Worm (Caenorhabditis elegans) whole organism, young adult: Measurements from ENCODE around the gene C48B4.7.

ENCODE experiments used
- B0019.2 ChIP-seq: fragments of 200-800 bp; sonication (Bioruptor generic); conservative IDR thresholded peaks from 2 replicates; pipeline ENCODE4 v1.3.6; 2022; ENCODE audit warnings: missing genetic modification reagents, missing genetic modification characterization, missing compliant biosample characterization
- C17E4.6 ChIP-seq: fragments of 200-800 bp; sonication (Bioruptor generic); IDR thresholded peaks from 2 replicates; pipeline ENCODE4 v1.3.6; 2022; ENCODE audit warnings: missing genetic modification reagents, missing genetic modification characterization, missing compliant biosample characterization
- D2030.7 ChIP-seq: fragments of 200-800 bp; sonication (Bioruptor generic); IDR thresholded peaks from 2 replicates; pipeline ENCODE4 v1.3.6; 2022; ENCODE audit warnings: missing genetic modification reagents, missing genetic modification characterization, missing compliant biosample characterization
- F55B11.4 ChIP-seq: sonication (generic microtip); optimal IDR thresholded peaks from 2 replicates; lab custom pipeline; 2016; ENCODE audit warnings: missing compliant biosample characterization, missing genetic modification characterization, borderline replicate concordance; ENCODE audit not compliant: insufficient read depth
- F57C9.4 ChIP-seq: sonication (generic microtip); optimal IDR thresholded peaks from 2 replicates; lab custom pipeline; 2017; ENCODE audit warnings: mild to moderate bottlenecking, missing genetic modification characterization, missing compliant biosample characterization
- K11D2.4 ChIP-seq: fragments of 200-800 bp; sonication (Bioruptor generic); IDR thresholded peaks from 2 replicates; pipeline ENCODE4 v1.3.6; 2022; ENCODE audit warnings: missing genetic modification reagents, missing genetic modification characterization, missing compliant biosample characterization
- K12H6.12 ChIP-seq: fragments of 200-800 bp; sonication (Bioruptor generic); optimal IDR thresholded peaks from 2 replicates; lab custom pipeline; 2018; ENCODE audit warnings: mild to moderate bottlenecking, missing genetic modification characterization, missing compliant biosample characterization
- Y53G8AR.9 ChIP-seq: fragments of 200-800 bp; sonication (Bioruptor generic); conservative IDR thresholded peaks from 2 replicates; pipeline ENCODE4 v1.3.6; 2022; ENCODE audit warnings: missing genetic modification reagents, missing genetic modification characterization, missing compliant biosample characterization
- Y79H2A.3 ChIP-seq: fragments of 200-800 bp; sonication (Bioruptor generic); conservative IDR thresholded peaks from 2 replicates; pipeline ENCODE4 v1.3.6; 2022; ENCODE audit warnings: missing genetic modification reagents, missing genetic modification characterization, missing compliant biosample characterization
- Y95B8A.8 ChIP-seq: fragments of 200-800 bp; sonication (Bioruptor generic); IDR thresholded peaks from 2 replicates; pipeline ENCODE4 v1.3.6; 2022; ENCODE audit warnings: missing genetic modification reagents, missing genetic modification characterization, missing compliant biosample characterization
- ZK185.1 ChIP-seq: sonication (generic microtip); optimal IDR thresholded peaks from 2 replicates; lab custom pipeline; 2016; ENCODE audit warnings: mild to moderate bottlenecking, missing genetic modification characterization, missing compliant biosample characterization; ENCODE audit not compliant: poor library complexity, severe bottlenecking
- ama-1 ChIP-seq, 3 experiments: fragments of 150-350 bp in 1 of 3; sonication (generic microtip) in 2 of 3; optimal IDR thresholded peaks; 2 replicates each; lab custom pipeline; 2014 to 2018; ENCODE audit warnings: missing biosample characterization in 2 of 3, missing genetic modification characterization in 2 of 3, missing genetic modification reagents in 2 of 3
- aptf-2 ChIP-seq: fragments of 200-800 bp; sonication (Bioruptor generic); conservative IDR thresholded peaks from 2 replicates; pipeline ENCODE4 v1.3.6; 2022; ENCODE audit warnings: missing genetic modification reagents, missing genetic modification characterization, missing compliant biosample characterization
- ccch-3 ChIP-seq: fragments of 200-800 bp; sonication (Bioruptor generic); optimal IDR thresholded peaks from 2 replicates; lab custom pipeline; 2018; ENCODE audit warnings: mild to moderate bottlenecking, missing genetic modification characterization, missing compliant biosample characterization
- ceh-100 ChIP-seq: fragments of 200-800 bp; sonication (Bioruptor generic); IDR thresholded peaks from 2 replicates; pipeline ENCODE4 v1.3.6; 2022; ENCODE audit warnings: missing genetic modification reagents, missing genetic modification characterization, missing compliant biosample characterization
- ceh-40 ChIP-seq: fragments of 200-800 bp; sonication (Bioruptor generic); IDR thresholded peaks from 2 replicates; pipeline ENCODE4 v1.3.6; 2022; ENCODE audit warnings: missing genetic modification characterization, missing compliant biosample characterization
- ceh-58 ChIP-seq: fragments of 200-800 bp; sonication (Bioruptor generic); IDR thresholded peaks from 2 replicates; pipeline ENCODE4 v1.3.6; 2022; ENCODE audit warnings: missing genetic modification characterization, missing compliant biosample characterization
- ceh-79 ChIP-seq: sonication (generic microtip); optimal IDR thresholded peaks from 2 replicates; lab custom pipeline; 2017; ENCODE audit warnings: mild to moderate bottlenecking, missing genetic modification characterization, missing compliant biosample characterization
- chd-7 ChIP-seq: sonication (generic microtip); optimal IDR thresholded peaks from 2 replicates; lab custom pipeline; 2016; ENCODE audit warnings: mild to moderate bottlenecking, missing genetic modification characterization, moderate library complexity, missing compliant biosample characterization
- die-1 ChIP-seq: sonication (generic microtip); optimal IDR thresholded peaks from 2 replicates; lab custom pipeline; 2016; ENCODE audit warnings: missing genotype, mild to moderate bottlenecking, missing genetic modification characterization, missing compliant biosample characterization
- dox-1 ChIP-seq: fragments of 200-800 bp; sonication (Bioruptor generic); IDR thresholded peaks from 2 replicates; pipeline ENCODE4 v1.3.6; 2022; ENCODE audit warnings: missing genetic modification reagents, missing genetic modification characterization, missing compliant biosample characterization
- dpff-1 ChIP-seq: sonication (generic microtip); optimal IDR thresholded peaks from 2 replicates; lab custom pipeline; 2017; ENCODE audit warnings: mild to moderate bottlenecking, missing genetic modification characterization, missing compliant biosample characterization
- egl-44 ChIP-seq: fragments of 200-800 bp; sonication (Bioruptor generic); IDR thresholded peaks from 2 replicates; pipeline ENCODE4 v1.3.6; 2022; ENCODE audit warnings: missing genetic modification reagents, missing genetic modification characterization, missing compliant biosample characterization
- fkh-3 ChIP-seq: sonication (generic microtip); optimal IDR thresholded peaks from 2 replicates; lab custom pipeline; 2016; ENCODE audit warnings: mild to moderate bottlenecking, missing genetic modification characterization, missing compliant biosample characterization
- hmg-20 ChIP-seq: fragments of 200-800 bp; sonication (Bioruptor generic); IDR thresholded peaks from 2 replicates; pipeline ENCODE4 v1.3.6; 2022; ENCODE audit warnings: missing genetic modification reagents, missing genetic modification characterization, missing compliant biosample characterization
- lin-26 ChIP-seq: fragments of 200-800 bp; sonication (Bioruptor generic); IDR thresholded peaks from 2 replicates; pipeline ENCODE4 v1.3.6; 2022; ENCODE audit warnings: missing genetic modification reagents, missing genetic modification characterization, missing compliant biosample characterization
- lin-54 ChIP-seq: fragments of 200-800 bp; sonication (Bioruptor generic); optimal IDR thresholded peaks from 2 replicates; lab custom pipeline; 2018; ENCODE audit warnings: mild to moderate bottlenecking, missing genetic modification characterization, missing compliant biosample characterization
- lsl-1 ChIP-seq: fragments of 200-800 bp; sonication (Bioruptor generic); optimal IDR thresholded peaks from 2 replicates; lab custom pipeline; 2018; ENCODE audit warnings: mild to moderate bottlenecking, missing genetic modification characterization, moderate library complexity, missing compliant biosample characterization
- madf-10 ChIP-seq: sonication (generic microtip); optimal IDR thresholded peaks from 2 replicates; lab custom pipeline; 2016; ENCODE audit warnings: mild to moderate bottlenecking, missing genetic modification characterization, missing compliant biosample characterization
- madf-8 ChIP-seq: fragments of 200-800 bp; sonication (Bioruptor generic); conservative IDR thresholded peaks from 2 replicates; pipeline ENCODE4 v1.3.6; 2022; ENCODE audit warnings: missing genetic modification reagents, missing genetic modification characterization, missing compliant biosample characterization
- mcd-1 ChIP-seq: fragments of 200-800 bp; sonication (Bioruptor generic); IDR thresholded peaks from 2 replicates; pipeline ENCODE4 v1.3.6; 2022; ENCODE audit warnings: missing genetic modification reagents, missing genetic modification characterization, missing compliant biosample characterization
- mes-4 ChIP-seq: sonication (generic microtip); optimal IDR thresholded peaks from 2 replicates; lab custom pipeline; 2016; ENCODE audit warnings: missing genotype, missing genetic modification characterization, missing compliant biosample characterization
- nfya-2 ChIP-seq: fragments of 200-800 bp; sonication (Bioruptor generic); IDR thresholded peaks from 2 replicates; pipeline ENCODE4 v1.3.6; 2022; ENCODE audit warnings: missing genetic modification reagents, missing genetic modification characterization, missing compliant biosample characterization
- nfyb-1 ChIP-seq: fragments of 200-800 bp; sonication (Bioruptor generic); IDR thresholded peaks from 2 replicates; pipeline ENCODE4 v1.3.6; 2022; ENCODE audit warnings: missing genetic modification reagents, missing genetic modification characterization, missing compliant biosample characterization
- nhr-120 ChIP-seq: fragments of 200-800 bp; sonication (Bioruptor generic); IDR thresholded peaks from 2 replicates; pipeline ENCODE4 v1.3.6; 2022; ENCODE audit warnings: missing genetic modification characterization, missing compliant biosample characterization
- nhr-80 ChIP-seq: sonication (generic microtip); optimal IDR thresholded peaks from 2 replicates; lab custom pipeline; 2016; ENCODE audit warnings: missing genetic modification characterization, missing compliant biosample characterization
- nhr-90 ChIP-seq: sonication (generic microtip); optimal IDR thresholded peaks from 2 replicates; lab custom pipeline; 2016; ENCODE audit warnings: missing genotype, mild to moderate bottlenecking, missing genetic modification characterization, missing compliant biosample characterization
- pbrm-1 ChIP-seq: fragments of 200-800 bp; sonication (Bioruptor generic); IDR thresholded peaks from 2 replicates; pipeline ENCODE4 v1.3.6; 2022; ENCODE audit warnings: missing genetic modification reagents, missing genetic modification characterization, missing compliant biosample characterization
- rcor-1 ChIP-seq: fragments of 200-800 bp; sonication (Bioruptor generic); IDR thresholded peaks from 2 replicates; pipeline ENCODE4 v1.3.6; 2022; ENCODE audit warnings: missing genetic modification reagents, missing genetic modification characterization, missing compliant biosample characterization
- repo-1 ChIP-seq: sonication (generic microtip); optimal IDR thresholded peaks from 2 replicates; lab custom pipeline; 2017; ENCODE audit warnings: mild to moderate bottlenecking, missing genetic modification characterization, missing compliant biosample characterization
- sptf-2 ChIP-seq: fragments of 200-800 bp; sonication (Bioruptor generic); optimal IDR thresholded peaks from 2 replicates; lab custom pipeline; 2018; ENCODE audit warnings: mild to moderate bottlenecking, missing genetic modification characterization, missing compliant biosample characterization
- tbp1 ChIP-seq: fragments of 200-800 bp; sonication (Bioruptor generic); optimal IDR thresholded peaks from 2 replicates; lab custom pipeline; 2018; ENCODE audit warnings: mild to moderate bottlenecking, missing genetic modification characterization, missing compliant biosample characterization
- unc-130 ChIP-seq: sonication (generic microtip); optimal IDR thresholded peaks from 2 replicates; lab custom pipeline; 2016; ENCODE audit warnings: missing genetic modification reagents, missing genetic modification characterization, missing compliant biosample characterization
- zfh-2 ChIP-seq: fragments of 200-800 bp; sonication (Bioruptor generic); conservative IDR thresholded peaks from 2 replicates; pipeline ENCODE4 v1.3.6; 2022; ENCODE audit warnings: missing genetic modification reagents, missing genetic modification characterization, missing compliant biosample characterization
- ztf-22 ChIP-seq: fragments of 200-800 bp; sonication (Bioruptor generic); optimal IDR thresholded peaks from 2 replicates; lab custom pipeline; 2018; ENCODE audit warnings: mild to moderate bottlenecking, missing genetic modification characterization, moderate library complexity, missing compliant biosample characterization
- ztf-26 ChIP-seq: sonication (generic microtip); optimal IDR thresholded peaks from 2 replicates; lab custom pipeline; 2017; ENCODE audit warnings: missing genetic modification characterization, missing compliant biosample characterization
- ztf-28 ChIP-seq: fragments of 200-800 bp; sonication (Bioruptor generic); IDR thresholded peaks from 2 replicates; pipeline ENCODE4 v1.3.6; 2022; ENCODE audit warnings: missing genetic modification reagents, missing genetic modification characterization, missing compliant biosample characterization
- ztf-3 ChIP-seq: fragments of 200-800 bp; sonication (Bioruptor generic); optimal IDR thresholded peaks from 2 replicates; lab custom pipeline; 2018; ENCODE audit warnings: mild to moderate bottlenecking, missing genetic modification characterization, missing compliant biosample characterization

The C48B4.7 gene

ce11 chrIII:9521410-9522090, 37.7 kb downstream of the C48B4.7 start, which contains the start of the genes clu-1 and prp-40 (continued):
- TF ChIP-seq madf-8 (peak; percentile 45), ztf-22 (no peak), F57C9.4 (tag; lab: Kevin White, UChicago) (no peak), ceh-40 (GFP tag; lab: Robert Waterston, UW) (no peak), ceh-79 (no peak), ztf-28 (GFP tag; lab: Robert Waterston, UW) (no peak), madf-10 (tag; lab: Kevin White, UChicago) (peak; percentile 23), ceh-100 (GFP tag; lab: Robert Waterston, UW) (peak; percentile 77), repo-1 (tag; lab: Kevin White, UChicago) (peak; percentile 44), unc-130 (GFP tag; lab: Kevin White, UChicago) (peak; percentile 39), chd-7 (no peak), K12H6.12 (tag; lab: Kevin White, UChicago) (peak; percentile 70), Y95B8A.8 (GFP tag; lab: Robert Waterston, UW) (no peak), pbrm-1 (peak; percentile 87), fkh-3 (tag; lab: Kevin White, UChicago) (no peak), mes-4 (tag; lab: Kevin White, UChicago) (no peak), ceh-58 (GFP tag; lab: Robert Waterston, UW) (no peak), hmg-20 (GFP tag; lab: Robert Waterston, UW) (peak; percentile 64; the same call in 1 of the 2 replicates), rcor-1 (peak; percentile 70), B0019.2 (GFP tag; lab: Robert Waterston, UW) (0 out of 2 replicates have a peak, but pooled peaks have one; percentile 33), D2030.7 (GFP tag; lab: Robert Waterston, UW) (peak; percentile 79), mcd-1 (GFP tag; lab: Robert Waterston, UW) (peak; percentile 95), ccch-3 (GFP tag; lab: Kevin White, UChicago) (no peak), die-1 (no peak), nhr-80 (tag; lab: Kevin White, UChicago) (peak; percentile 76), ztf-3 (GFP tag; lab: Kevin White, UChicago) (no peak), nhr-120 (no peak), lsl-1 (GFP tag; lab: Kevin White, UChicago) (peak; percentile 72), aptf-2 (no peak), nfyb-1 (peak; percentile 88), F55B11.4 (tag; lab: Kevin White, UChicago) (no peak), C17E4.6 (GFP tag; lab: Robert Waterston, UW) (0 out of 2 replicates have a peak, but pooled peaks have one; percentile 26), ama-1 (optimal IDR thresholded peaks at IDR 0.05; lab: Kevin White, UChicago) (no peak), ama-1 (GFP tag; optimal IDR thresholded peaks at IDR 0.05; lab: Kevin White, UChicago) (no peak), lin-26 (GFP tag; lab: Robert Waterston, UW) (no peak), nhr-90 (tag; lab: Kevin White, UChicago) (no peak), ztf-26 (peak; percentile 40), nfya-2 (GFP tag; lab: Robert Waterston, UW) (no peak), Y79H2A.3 (GFP tag; lab: Robert Waterston, UW) (no peak), dpff-1 (tag; lab: Kevin White, UChicago) (no peak), egl-44 (GFP tag; lab: Robert Waterston, UW) (no peak), zfh-2 (GFP tag; lab: Robert Waterston, UW) (no peak; the same call in 1 of the 2 replicates), sptf-2 (GFP tag; lab: Kevin White, UChicago) (peak; percentile 13), lin-54 (GFP tag; lab: Kevin White, UChicago) (peak; percentile 78), Y53G8AR.9 (GFP tag; lab: Robert Waterston, UW) (peak; percentile 80; the same call in 1 of the 2 replicates), dox-1 (GFP tag; lab: Robert Waterston, UW) (peak; percentile 94), tbp1 (GFP tag; lab: Kevin White, UChicago) (peak; percentile 58), K11D2.4 (GFP tag; lab: Robert Waterston, UW) (no peak), ZK185.1 (tag; lab: Kevin White, UChicago) (peak; percentile 69)
